Fruit fly (Drosophila melanogaster) whole organism, wandering third instar larva: ENCODE measurements around the gene CG14641.

Source experiments
- HLH106 ChIP-seq: fragments of 200-800 bp; optimal IDR thresholded peaks from 3 replicates; lab custom pipeline; 2019; ENCODE audit warnings: missing biosample characterization, mild to moderate bottlenecking, missing genetic modification characterization, moderate library complexity
- dl ChIP-seq, 2 experiments: fragments of 175-275, 200-275 bp in 1 of 2; fragments of 200-275 bp in 1 of 2; sonication (Bioruptor generic); optimal IDR thresholded peaks; lab custom pipeline; 2018; ENCODE audit warnings: mild to moderate bottlenecking in 2 of 2, missing biosample characterization in 2 of 2, missing genetic modification characterization in 2 of 2, moderate library complexity in 2 of 2; ENCODE audit not compliant: partially characterized antibody in 2 of 2, insufficient read depth in 1 of 2

- TF ChIP-seq HLH106 (tag; lab: Kevin White, UChicago) (no peak), dl (GFP tag; optimal IDR thresholded peaks at IDR 0.05; lab: Kevin White, UChicago; ENCODE audit: insufficient read depth in 1 of 2, partially characterized antibody in 2 of 2) (no peak)
Observed at dm6 chr3R:4281119-4281861, 49.1 kb upstream of the CG14641 start.
